Fruit fly (Drosophila melanogaster) whole organism, embryonic: ENCODE results near the gene Bsg.

Experiments
- Ada2b ChIP-seq: fragments of 200-800 bp; sonication (Bioruptor generic); IDR thresholded peaks from 2 replicates; pipeline ENCODE4 v1.3.6; 2022; ENCODE audit warnings: missing biosample characterization, missing genetic modification characterization
- CG30020 ChIP-seq: fragments of 200-800 bp; optimal IDR thresholded peaks from 2 replicates; lab custom pipeline; 2019; ENCODE audit warnings: missing biosample characterization, mild to moderate bottlenecking, missing genetic modification characterization, moderate library complexity
- ato ChIP-seq: fragments of 200-800 bp; sonication (Bioruptor generic); IDR thresholded peaks from 2 replicates; pipeline ENCODE4 v1.3.6; 2022; ENCODE audit warnings: missing biosample characterization, missing genetic modification characterization; ENCODE audit not compliant: partially characterized antibody
- chm ChIP-seq: fragments of 200-800 bp; sonication (Bioruptor generic); IDR thresholded peaks from 2 replicates; pipeline ENCODE4 v1.3.6; 2022; ENCODE audit warnings: missing biosample characterization, missing genetic modification characterization
- gcm2 ChIP-seq: fragments of 200-800 bp; sonication (Bioruptor generic); optimal IDR thresholded peaks from 2 replicates; lab custom pipeline; 2016; ENCODE audit warnings: missing biosample characterization, missing genetic modification characterization
- h ChIP-seq: fragments of >200 bp; optimal IDR thresholded peaks from 2 replicates; lab custom pipeline; 2017
- ken ChIP-seq: fragments of 200-800 bp; sonication (Bioruptor generic); IDR thresholded peaks from 3 replicates; pipeline ENCODE4 v1.3.6; 2022; ENCODE audit warnings: missing biosample characterization, missing genetic modification characterization
- lilli ChIP-seq: fragments of 200-800 bp; sonication (Bioruptor generic); optimal IDR thresholded peaks from 3 replicates; lab custom pipeline; 2016; ENCODE audit warnings: missing biosample characterization, missing genetic modification characterization
- lola ChIP-seq, 3 experiments: fragments of >200 bp in 2 of 3; fragments of 200-800 bp in 1 of 3; sonication (Bioruptor generic) in 1 of 3; optimal IDR thresholded peaks; 2 replicates each; lab custom pipeline; 2017 to 2019; ENCODE audit warnings: missing biosample characterization in 3 of 3, missing genetic modification characterization in 3 of 3, mild to moderate bottlenecking in 1 of 3, moderate library complexity in 1 of 3
- zen2 ChIP-seq: fragments of 200-800 bp; sonication (Bioruptor generic); IDR thresholded peaks from 3 replicates; pipeline ENCODE4 v1.3.6; 2022; ENCODE audit warnings: missing biosample characterization, missing genetic modification characterization; ENCODE audit not compliant: partially characterized antibody

- TF ChIP-seq gcm2 (GFP tag; lab: Kevin White, UChicago) (peak; percentile 31), lilli (GFP tag; lab: Kevin White, UChicago) (peak; percentile 89), chm (GFP tag; lab: Robert Waterston, UW) (0 out of 2 replicates have a peak, but pooled peaks have one; percentile 18), lola (GFP tag; optimal IDR thresholded peaks at IDR 0.05; lab: Kevin White, UChicago) (peak in 1 of 3 experiments; percentile 41), zen2 (GFP tag; lab: Robert Waterston, UW) (no peak), Ada2b (GFP tag; lab: Robert Waterston, UW) (peak; percentile 51; the same call in 1 of the 2 replicates), h (lab: Kevin White, UChicago) (no peak), ken (GFP tag; lab: Robert Waterston, UW) (0 out of 3 replicates have a peak, but pooled peaks have one; percentile 23), ato (GFP tag; lab: Robert Waterston, UW) (no peak), CG30020 (tag; lab: Kevin White, UChicago) (peak; percentile 39)
Measured at dm6 chr2L:8156682-8157081, 73.5 kb downstream of the Bsg start.
